Worm (Caenorhabditis elegans): ENCODE measurements around the gene yif-1.

DNA sequence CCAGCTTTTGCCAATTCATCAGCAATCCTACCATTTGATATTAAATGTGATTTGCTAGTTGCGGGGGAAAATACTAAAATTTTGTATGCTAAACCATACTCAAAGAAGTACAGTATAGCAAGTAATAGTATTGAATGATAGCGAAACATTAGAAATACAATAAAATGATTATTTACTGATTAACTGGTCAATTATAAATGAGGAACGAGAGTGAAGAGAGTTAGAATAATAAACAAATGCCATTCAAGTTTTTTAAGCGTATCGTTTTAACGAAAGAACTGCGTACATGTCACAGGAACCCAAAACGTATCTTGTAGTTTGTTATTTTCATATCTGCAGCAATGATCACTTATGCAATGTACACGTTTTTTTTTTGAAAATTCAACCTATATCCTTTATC is 43.7 kb upstream of the yif-1 start, which contains the start of gene ugt-47:
- TF ChIP-seq nhr-71 (tag; optimal IDR thresholded peaks at IDR 0.05) (no peak), mef-2 (tag; optimal IDR thresholded peaks at IDR 0.05) (no peak), lsy-2 (tag; optimal IDR thresholded peaks at IDR 0.05) (no peak), hlh-4 (tag; optimal IDR thresholded peaks at IDR 0.05) (no peak), ama-1 (optimal IDR thresholded peaks at IDR 0.05) (no peak), snpc-4 (tag; optimal IDR thresholded peaks at IDR 0.05) (no peak), lin-13 (GFP tag; optimal IDR thresholded peaks at IDR 0.05) (no peak), ztf-11 (tag; optimal IDR thresholded peaks at IDR 0.05) (no peak), nhr-237 (tag; optimal IDR thresholded peaks at IDR 0.05) (no peak), fos-1 (tag; optimal IDR thresholded peaks at IDR 0.05) (no peak), elt-3 (tag; optimal IDR thresholded peaks at IDR 0.05) (no peak), zip-4 (GFP tag; optimal IDR thresholded peaks at IDR 0.05) (no peak), nhr-12 (tag; optimal IDR thresholded peaks at IDR 0.05) (no peak), sox-4 (tag; optimal IDR thresholded peaks at IDR 0.05) (no peak)

All from whole organism, L1 larva.